Fruit fly (Drosophila melanogaster): ENCODE data around the gene tx.
A peak's percentile ranks its signal among the peaks of the same experiment; 100 is the strongest.

Gene tx

dm6 chr3R:26462173-26462959 lies 21.8 kb downstream of the tx start (continued):
- TF ChIP-seq dysf (GFP tag; IDR thresholded peaks at IDR 0.05), result peak; percentile 52; the same call in 2 of the 3 replicates
- no peak for TF ChIP-seq Elba2 (GFP tag; optimal IDR thresholded peaks at IDR 0.05)
- TF ChIP-seq CG3726 (GFP tag; IDR thresholded peaks at IDR 0.05), result no peak
- TF ChIP-seq CG12104 (GFP tag; optimal IDR thresholded peaks at IDR 0.05), result no peak
- no peak for TF ChIP-seq Dip2 (GFP tag; IDR thresholded peaks at IDR 0.05)
- TF ChIP-seq CG10147 (GFP tag; optimal IDR thresholded peaks at IDR 0.05), result no peak
- TF ChIP-seq CG17802 (tag; optimal IDR thresholded peaks at IDR 0.05), result no peak
- TF ChIP-seq gsb (GFP tag; IDR thresholded peaks at IDR 0.05), result no peak
- no peak for TF ChIP-seq bowl (GFP tag; IDR thresholded peaks at IDR 0.05)
- TF ChIP-seq CG9437 (GFP tag; optimal IDR thresholded peaks at IDR 0.05), result no peak
- no peak for TF ChIP-seq Lpt (GFP tag; optimal IDR thresholded peaks at IDR 0.05)
- TF ChIP-seq pita (GFP tag; optimal IDR thresholded peaks at IDR 0.05), result no peak
- TF ChIP-seq CG10366 (GFP tag; IDR thresholded peaks at IDR 0.05), result no peak
- no peak for TF ChIP-seq Hmx (GFP tag; optimal IDR thresholded peaks at IDR 0.05)
- no peak for TF ChIP-seq nerfin-2 (GFP tag; IDR thresholded peaks at IDR 0.05; ENCODE audit: partially characterized antibody)
- no peak for TF ChIP-seq sima (GFP tag; optimal IDR thresholded peaks at IDR 0.05)
- 0 out of 2 replicates have a peak, but pooled peaks have one; percentile 32 for TF ChIP-seq Atf6 (GFP tag; IDR thresholded peaks at IDR 0.05)
- TF ChIP-seq CG10979 (tag; optimal IDR thresholded peaks at IDR 0.05), result no peak
- no peak for TF ChIP-seq gcm (GFP tag; optimal IDR thresholded peaks at IDR 0.05)
- TF ChIP-seq wdn (GFP tag; IDR thresholded peaks at IDR 0.05), result no peak
- TF ChIP-seq eyg (GFP tag; optimal IDR thresholded peaks at IDR 0.05), result no peak
- no peak for TF ChIP-seq kni (GFP tag; optimal IDR thresholded peaks at IDR 0.05)
- TF ChIP-seq CG8388 (GFP tag; optimal IDR thresholded peaks at IDR 0.05), result no peak
- no peak for TF ChIP-seq CHES-1-like (GFP tag; optimal IDR thresholded peaks at IDR 0.05)
- no peak for TF ChIP-seq CG6272 (GFP tag; IDR thresholded peaks at IDR 0.05)
- TF ChIP-seq CG7839 (tag; optimal IDR thresholded peaks at IDR 0.05), result peak; percentile 33
- TF ChIP-seq CG12744 (GFP tag; optimal IDR thresholded peaks at IDR 0.05), result no peak
- TF ChIP-seq Scr (GFP tag; IDR thresholded peaks at IDR 0.05; ENCODE audit: partially characterized antibody), result no peak
- no peak for TF ChIP-seq Oaz (GFP tag; IDR thresholded peaks at IDR 0.05)
- TF ChIP-seq Vsx1 (GFP tag; optimal IDR thresholded peaks at IDR 0.05), result no peak
- no peak for TF ChIP-seq psq (GFP tag; optimal IDR thresholded peaks at IDR 0.05)
- no peak for TF ChIP-seq CG2875 (GFP tag; optimal IDR thresholded peaks at IDR 0.05)
- TF ChIP-seq CG5180 (GFP tag; optimal IDR thresholded peaks at IDR 0.05), result no peak
- no peak for TF ChIP-seq Spps (tag; optimal IDR thresholded peaks at IDR 0.05)
- TF ChIP-seq sc (optimal IDR thresholded peaks at IDR 0.05), result no peak
- TF ChIP-seq sc (GFP tag; optimal IDR thresholded peaks at IDR 0.05), result no peak
- no peak for TF ChIP-seq CG9609 (GFP tag; optimal IDR thresholded peaks at IDR 0.05)
- TF ChIP-seq Dad (GFP tag; optimal IDR thresholded peaks at IDR 0.05), result no peak

dm6 chr3R:26463146-26463545 lies 22.6 kb downstream of the tx start:
- TF ChIP-seq CG34422 (GFP tag; IDR thresholded peaks at IDR 0.05) (no peak), Hr78 (GFP tag; optimal IDR thresholded peaks at IDR 0.05) (peak in 1 of 2 experiments; percentile 27), CTCF (GFP tag; optimal IDR thresholded peaks at IDR 0.05) (no peak), CG42726 (GFP tag; IDR thresholded peaks at IDR 0.05; ENCODE audit: partially characterized antibody) (no peak), CG30403 (GFP tag; optimal IDR thresholded peaks at IDR 0.05) (no peak), CG6791 (GFP tag; IDR thresholded peaks at IDR 0.05; ENCODE audit: partially characterized antibody) (no peak), CG14860 (GFP tag; IDR thresholded peaks at IDR 0.05; ENCODE audit: partially characterized antibody) (no peak), fd64A (GFP tag; optimal IDR thresholded peaks at IDR 0.05) (no peak), Hr3 (GFP tag; optimal IDR thresholded peaks at IDR 0.05) (no peak), ro (GFP tag; IDR thresholded peaks at IDR 0.05) (no peak), sens (GFP tag) (peak; percentile 10), zfh1 (GFP tag; IDR thresholded peaks at IDR 0.05) (no peak), CG6175 (GFP tag; IDR thresholded peaks at IDR 0.05) (no peak), CG6765 (GFP tag; optimal IDR thresholded peaks at IDR 0.05) (no peak), Bgb (GFP tag; IDR thresholded peaks at IDR 0.05; ENCODE audit: partially characterized antibody) (0 out of 2 replicates have a peak, but pooled peaks have one; percentile 10)
